Worm (Caenorhabditis elegans) whole organism, mixed stage, embryonic: ENCODE data around the gene C29F7.3.

Experiments
- M03D4.4 ChIP-seq: sonication (generic microtip); optimal IDR thresholded peaks from 2 replicates; lab custom pipeline; 2017; ENCODE audit warnings: mild to moderate bottlenecking, missing genetic modification characterization, missing compliant biosample characterization
- bed-3 ChIP-seq: fragments of 200-800 bp; sonication (Bioruptor generic); optimal IDR thresholded peaks from 3 replicates; lab custom pipeline; 2018; ENCODE audit warnings: mild to moderate bottlenecking, missing genetic modification characterization, moderate library complexity, missing compliant biosample characterization
- blmp-1 ChIP-seq: fragments of 150-350 bp; optimal IDR thresholded peaks from 2 replicates; lab custom pipeline; 2014; ENCODE audit warnings: missing biosample characterization, missing genetic modification characterization
- ceh-39 ChIP-seq: fragments of 150-350 bp; optimal IDR thresholded peaks from 2 replicates; lab custom pipeline; 2014; ENCODE audit warnings: missing biosample characterization, missing genetic modification characterization
- ceh-43 ChIP-seq: fragments of 200-800 bp; sonication (Bioruptor generic); optimal IDR thresholded peaks from 2 replicates; lab custom pipeline; 2018; ENCODE audit warnings: mild to moderate bottlenecking, missing genetic modification characterization, moderate library complexity, missing compliant biosample characterization
- ceh-83 ChIP-seq: fragments of 200-800 bp; sonication (Bioruptor generic); optimal IDR thresholded peaks from 2 replicates; lab custom pipeline; 2018; ENCODE audit warnings: mild to moderate bottlenecking, missing genetic modification characterization, missing compliant biosample characterization
- drap-1 ChIP-seq: fragments of 200-800 bp; sonication (Bioruptor generic); optimal IDR thresholded peaks from 3 replicates; lab custom pipeline; 2018; ENCODE audit warnings: mild to moderate bottlenecking, missing genetic modification characterization, missing compliant biosample characterization
- elt-1 ChIP-seq: sonication (generic microtip); optimal IDR thresholded peaks from 2 replicates; lab custom pipeline; 2017; ENCODE audit warnings: missing genetic modification characterization, mild to moderate bottlenecking, missing compliant biosample characterization, antibody characterized with exemption, moderate library complexity, borderline replicate concordance; ENCODE audit not compliant: insufficient read depth
- elt-3 ChIP-seq: fragments of 150-350 bp; optimal IDR thresholded peaks from 2 replicates; lab custom pipeline; 2014; ENCODE audit warnings: missing biosample characterization, missing genetic modification characterization
- flh-1 ChIP-seq: fragments of 200-800 bp; sonication (Bioruptor generic); optimal IDR thresholded peaks from 2 replicates; lab custom pipeline; 2018; ENCODE audit warnings: mild to moderate bottlenecking, missing genetic modification characterization, moderate library complexity, missing compliant biosample characterization
- ham-2 ChIP-seq: fragments of 200-800 bp; sonication (Bioruptor generic); optimal IDR thresholded peaks from 2 replicates; lab custom pipeline; 2018; ENCODE audit warnings: mild to moderate bottlenecking, missing genetic modification characterization, missing compliant biosample characterization
- hlh-1 ChIP-seq: fragments of 150-350 bp; optimal IDR thresholded peaks from 2 replicates; lab custom pipeline; 2014; ENCODE audit warnings: missing biosample characterization, missing genetic modification reagents, missing genetic modification characterization
- lin-13 ChIP-seq: fragments of 150-350 bp; optimal IDR thresholded peaks from 2 replicates; lab custom pipeline; 2014; ENCODE audit warnings: missing biosample characterization, missing genetic modification characterization
- lin-32 ChIP-seq: fragments of 200-800 bp; sonication (Bioruptor generic); optimal IDR thresholded peaks from 2 replicates; lab custom pipeline; 2018; ENCODE audit warnings: mild to moderate bottlenecking, missing genetic modification characterization, missing compliant biosample characterization
- lsy-2 ChIP-seq: fragments of 150-350 bp; optimal IDR thresholded peaks from 2 replicates; lab custom pipeline; 2014; ENCODE audit warnings: missing biosample characterization, missing genetic modification characterization
- mab-5 ChIP-seq: fragments of 150-350 bp; optimal IDR thresholded peaks from 2 replicates; lab custom pipeline; 2014; ENCODE audit warnings: missing biosample characterization, missing genetic modification characterization
- mep-1 ChIP-seq: fragments of 150-350 bp; optimal IDR thresholded peaks from 2 replicates; lab custom pipeline; 2017; ENCODE audit warnings: missing biosample characterization, missing genetic modification reagents, missing genetic modification characterization, inconsistent platforms
- mls-2 ChIP-seq: sonication (generic microtip); optimal IDR thresholded peaks from 2 replicates; lab custom pipeline; 2016; ENCODE audit warnings: mild to moderate bottlenecking, missing genetic modification characterization, moderate library complexity, missing compliant biosample characterization
- nhr-12 ChIP-seq: fragments of 150-350 bp; optimal IDR thresholded peaks from 2 replicates; lab custom pipeline; 2014; ENCODE audit warnings: missing biosample characterization, missing genetic modification characterization
- nhr-2 ChIP-seq: fragments of 150-350 bp; optimal IDR thresholded peaks from 2 replicates; lab custom pipeline; 2014; ENCODE audit warnings: missing biosample characterization, missing genetic modification characterization
- nhr-237 ChIP-seq: fragments of 150-350 bp; optimal IDR thresholded peaks from 2 replicates; lab custom pipeline; 2014; ENCODE audit warnings: missing biosample characterization, missing genetic modification characterization
- nhr-28 ChIP-seq: fragments of 150-350 bp; optimal IDR thresholded peaks from 2 replicates; lab custom pipeline; 2014; ENCODE audit warnings: missing biosample characterization, missing genetic modification characterization
- nhr-76 ChIP-seq: sonication (generic microtip); optimal IDR thresholded peaks from 2 replicates; lab custom pipeline; 2017; ENCODE audit warnings: missing biosample characterization, missing genetic modification characterization
- snpc-4 ChIP-seq: fragments of 150-350 bp; optimal IDR thresholded peaks from 2 replicates; lab custom pipeline; 2014; ENCODE audit warnings: missing biosample characterization, missing genetic modification characterization
- sptf-1 ChIP-seq: sonication (generic microtip); optimal IDR thresholded peaks from 2 replicates; lab custom pipeline; 2017; ENCODE audit warnings: mild to moderate bottlenecking, missing genetic modification characterization, moderate library complexity, missing compliant biosample characterization
- tbx-8 ChIP-seq: fragments of 200-800 bp; sonication (Bioruptor generic); optimal IDR thresholded peaks from 2 replicates; lab custom pipeline; 2018; ENCODE audit warnings: mild to moderate bottlenecking, missing genetic modification characterization, moderate library complexity, missing compliant biosample characterization
- unc-120 ChIP-seq: sonication (generic microtip); optimal IDR thresholded peaks from 2 replicates; lab custom pipeline; 2017; ENCODE audit warnings: missing genetic modification characterization, missing compliant biosample characterization; ENCODE audit not compliant: poor library complexity, severe bottlenecking
- unc-39 ChIP-seq: fragments of 150-350 bp; optimal IDR thresholded peaks from 2 replicates; lab custom pipeline; 2014; ENCODE audit warnings: missing biosample characterization, missing genetic modification characterization
- unc-62 ChIP-seq: fragments of 150-350 bp; optimal IDR thresholded peaks from 2 replicates; lab custom pipeline; 2014; ENCODE audit warnings: missing biosample characterization, missing genetic modification reagents, missing genetic modification characterization
- zip-8 ChIP-seq: fragments of 150-350 bp; optimal IDR thresholded peaks from 2 replicates; lab custom pipeline; 2014; ENCODE audit warnings: missing biosample characterization, missing genetic modification characterization
- ztf-11 ChIP-seq: fragments of 150-350 bp; optimal IDR thresholded peaks from 2 replicates; lab custom pipeline; 2014; ENCODE audit warnings: missing biosample characterization, missing genetic modification characterization

Gene C29F7.3

ce11 chrX:13412307-13412706, 7.4 kb downstream of the C29F7.3 start:
- TF ChIP-seq lin-13 = no peak
- TF ChIP-seq mep-1 (tag; lab: Kevin White, UChicago) = no peak
- TF ChIP-seq elt-1 (tag; lab: Kevin White, UChicago) = no peak
- TF ChIP-seq mls-2 = no peak
- no peak for TF ChIP-seq lin-32
- no peak for TF ChIP-seq snpc-4 (tag; lab: Kevin White, UChicago)
- no peak for TF ChIP-seq drap-1
- no peak for TF ChIP-seq tbx-8 (GFP tag; lab: Kevin White, UChicago)
- TF ChIP-seq nhr-12 = no peak
- no peak for TF ChIP-seq elt-3 (tag; lab: Kevin White, UChicago)
- no peak for TF ChIP-seq nhr-237 (tag; lab: Kevin White, UChicago)
- no peak for TF ChIP-seq flh-1 (GFP tag; lab: Kevin White, UChicago)
- no peak for TF ChIP-seq unc-62
- no peak for TF ChIP-seq ceh-39
- TF ChIP-seq nhr-2 (tag; lab: Kevin White, UChicago) = no peak
- no peak for TF ChIP-seq bed-3 (GFP tag; lab: Kevin White, UChicago)
- no peak for TF ChIP-seq sptf-1 (tag; lab: Kevin White, UChicago)
- TF ChIP-seq ceh-83 (GFP tag; lab: Kevin White, UChicago) = no peak
- no peak for TF ChIP-seq zip-8 (tag; lab: Kevin White, UChicago)
- TF ChIP-seq lsy-2 (tag; lab: Kevin White, UChicago) = no peak
- TF ChIP-seq, all 35 proteins: peak for 0

DNA sequence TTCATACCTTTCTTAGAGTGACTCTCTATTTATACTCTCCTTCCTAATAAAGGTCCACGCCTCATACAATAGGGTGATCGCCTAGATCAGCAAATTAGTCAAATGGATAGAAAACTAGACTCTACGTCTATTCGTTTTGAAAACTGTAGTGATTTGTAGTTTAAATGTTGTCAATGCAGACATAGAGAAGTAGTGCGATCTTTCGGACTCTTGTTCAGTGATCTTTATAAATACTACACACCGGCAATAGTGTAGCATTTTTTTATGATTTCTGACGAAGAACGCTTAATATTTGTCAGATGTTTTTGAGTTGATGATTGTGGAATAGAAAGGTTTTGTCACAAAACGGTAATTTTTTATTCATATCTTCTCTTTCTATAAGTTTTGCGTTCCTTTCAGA, 8.4 kb downstream of the C29F7.3 start:
- no peak for TF ChIP-seq nhr-237 (tag; lab: Kevin White, UChicago)
- TF ChIP-seq ceh-43 (GFP tag; lab: Kevin White, UChicago) = no peak
- no peak for TF ChIP-seq flh-1 (GFP tag; lab: Kevin White, UChicago)
- no peak for TF ChIP-seq sptf-1 (tag; lab: Kevin White, UChicago)
- no peak for TF ChIP-seq bed-3 (GFP tag; lab: Kevin White, UChicago)
- TF ChIP-seq elt-3 (tag; lab: Kevin White, UChicago) = no peak
- no peak for TF ChIP-seq ztf-11
- no peak for TF ChIP-seq nhr-2 (tag; lab: Kevin White, UChicago)
- TF ChIP-seq lin-32 = no peak
- TF ChIP-seq nhr-12 = no peak
- TF ChIP-seq drap-1 = no peak
- TF ChIP-seq M03D4.4 = no peak
- no peak for TF ChIP-seq nhr-28 (tag; lab: Kevin White, UChicago)
- TF ChIP-seq mep-1 (tag; lab: Kevin White, UChicago) = no peak
- no peak for TF ChIP-seq hlh-1 (tag; lab: Kevin White, UChicago)
- TF ChIP-seq unc-39 (tag; lab: Kevin White, UChicago) = no peak
- no peak for TF ChIP-seq mls-2
- no peak for TF ChIP-seq unc-120 (tag; lab: Kevin White, UChicago)
- no peak for TF ChIP-seq lin-13

DNA sequence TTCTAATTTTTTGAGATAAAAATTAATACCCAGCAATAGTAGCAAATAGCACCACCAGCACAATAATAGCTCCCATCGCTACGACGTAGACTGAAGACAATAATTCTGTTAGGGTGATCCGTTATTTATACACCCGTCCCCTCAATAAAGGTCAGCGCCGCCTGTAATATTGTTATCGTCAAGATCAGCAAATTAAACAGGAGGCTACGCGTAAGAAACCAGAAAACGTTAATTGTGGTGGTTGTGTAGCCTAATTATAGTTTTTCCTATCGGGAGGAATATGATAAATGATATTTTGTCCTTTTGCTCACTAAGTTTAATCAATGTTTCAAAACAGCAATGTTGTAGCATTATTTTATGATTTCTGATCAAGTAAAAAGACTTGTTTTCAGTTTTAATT, 10.2 kb downstream of the C29F7.3 start, which contains the start of the genes cyp-13B1 and C29F7.1:
TSS of gene cyp-13B1 (minus strand) at position 101 of the 400 bp plus-strand sequence.
TSS of gene C29F7.1 (plus strand) at position 394 of the 400 bp plus-strand sequence.
- TF ChIP-seq ztf-11 (no peak), lin-13 (no peak), blmp-1 (tag; lab: Kevin White, UChicago) (no peak), nhr-76 (tag; lab: Kevin White, UChicago) (no peak), sptf-1 (tag; lab: Kevin White, UChicago) (no peak), mep-1 (tag; lab: Kevin White, UChicago) (no peak), mab-5 (no peak), tbx-8 (GFP tag; lab: Kevin White, UChicago) (no peak), nhr-28 (tag; lab: Kevin White, UChicago) (no peak), mls-2 (no peak), snpc-4 (tag; lab: Kevin White, UChicago) (no peak), nhr-2 (tag; lab: Kevin White, UChicago) (no peak), M03D4.4 (no peak), ham-2 (no peak), unc-62 (no peak), hlh-1 (tag; lab: Kevin White, UChicago) (no peak), flh-1 (GFP tag; lab: Kevin White, UChicago) (no peak), unc-39 (tag; lab: Kevin White, UChicago) (no peak), elt-1 (tag; lab: Kevin White, UChicago) (no peak), ceh-83 (GFP tag; lab: Kevin White, UChicago) (no peak)
- TF ChIP-seq, all 35 proteins: peak for 0

DNA sequence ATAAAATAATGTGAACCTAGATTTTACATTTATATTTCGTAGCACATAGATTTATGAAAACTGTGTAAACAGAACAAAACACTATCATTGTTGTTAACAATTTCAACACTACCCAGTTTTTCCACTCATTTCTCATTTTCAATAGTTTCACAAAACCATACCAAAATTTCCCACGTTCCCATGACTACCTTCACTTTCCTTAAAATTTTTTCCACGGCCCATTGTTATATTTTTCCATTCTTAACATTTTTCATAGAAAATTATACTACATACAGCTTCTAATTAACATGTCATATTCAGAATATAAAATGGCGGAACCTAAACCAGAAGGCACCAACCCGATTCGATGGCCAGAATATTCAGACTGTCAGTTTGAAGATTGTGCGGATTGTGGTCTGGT, 18.0 kb downstream of the C29F7.3 start, which contains the start of gene F02C12.1:
TSS of gene F02C12.1 (plus strand) at position 301 of the 400 bp plus-strand sequence.
- TF ChIP-seq drap-1 (no peak), blmp-1 (tag; lab: Kevin White, UChicago) (no peak), lsy-2 (tag; lab: Kevin White, UChicago) (no peak), sptf-1 (tag; lab: Kevin White, UChicago) (no peak), snpc-4 (tag; lab: Kevin White, UChicago) (no peak)
